Fruit fly (Drosophila melanogaster) whole organism, embryonic: Measurements from ENCODE around the gene Hsp83.

Experiments
- Adf1 ChIP-seq: fragments of 200-800 bp; sonication (Bioruptor generic); IDR thresholded peaks from 2 replicates; pipeline ENCODE4 v1.3.6; 2022; ENCODE audit warnings: missing biosample characterization, missing genetic modification characterization
- Atf-2 ChIP-seq: fragments of 200-800 bp; sonication (Bioruptor generic); optimal IDR thresholded peaks from 2 replicates; lab custom pipeline; 2016; ENCODE audit warnings: missing biosample characterization, missing genetic modification characterization
- BtbVII ChIP-seq: fragments of 200-800 bp; sonication (Bioruptor generic); optimal IDR thresholded peaks from 3 replicates; lab custom pipeline; 2017; ENCODE audit warnings: missing biosample characterization, mild to moderate bottlenecking, missing genetic modification characterization
- Bteb2 ChIP-seq: fragments of 200-800 bp; sonication (Bioruptor generic); optimal IDR thresholded peaks from 2 replicates; lab custom pipeline; 2016; ENCODE audit warnings: missing biosample characterization, missing genetic modification characterization
- CG10366 ChIP-seq: fragments of 200-800 bp; sonication (Bioruptor generic); IDR thresholded peaks from 2 replicates; pipeline ENCODE4 v1.3.6; 2022; ENCODE audit warnings: missing biosample characterization, missing genetic modification characterization
- CG1603 ChIP-seq: fragments of 200-800 bp; sonication (Bioruptor generic); optimal IDR thresholded peaks from 2 replicates; lab custom pipeline; 2019; ENCODE audit warnings: missing biosample characterization, mild to moderate bottlenecking, missing genetic modification characterization, moderate library complexity
- CG16813 ChIP-seq: fragments of 200-800 bp; sonication (Bioruptor generic); IDR thresholded peaks from 3 replicates; pipeline ENCODE4 v1.3.6; 2022; ENCODE audit warnings: missing biosample characterization, missing genetic modification characterization; ENCODE audit not compliant: partially characterized antibody
- CG18476 ChIP-seq: fragments of 200-800 bp; sonication (Bioruptor generic); optimal IDR thresholded peaks from 2 replicates; lab custom pipeline; 2016; ENCODE audit warnings: missing biosample characterization, mild to moderate bottlenecking, missing genetic modification characterization
- CG2678 ChIP-seq: fragments of 200-800 bp; sonication (Bioruptor generic); optimal IDR thresholded peaks from 3 replicates; lab custom pipeline; 2019; ENCODE audit warnings: missing biosample characterization, mild to moderate bottlenecking, missing genetic modification characterization, moderate library complexity
- CG6813 ChIP-seq: fragments of 200-800 bp; sonication (Bioruptor generic); optimal IDR thresholded peaks from 2 replicates; lab custom pipeline; 2017; ENCODE audit warnings: missing biosample characterization, missing genetic modification characterization, mild to moderate bottlenecking, moderate library complexity, missing genetic modification reagents
- CG7556 ChIP-seq: fragments of 200-800 bp; sonication (Bioruptor generic); optimal IDR thresholded peaks from 2 replicates; lab custom pipeline; 2017; ENCODE audit warnings: missing biosample characterization, mild to moderate bottlenecking, missing genetic modification characterization
- CG7745 ChIP-seq: fragments of 200-800 bp; sonication (Bioruptor generic); optimal IDR thresholded peaks from 2 replicates; lab custom pipeline; 2018; ENCODE audit warnings: missing biosample characterization, mild to moderate bottlenecking, missing genetic modification characterization, moderate library complexity
- CG7928 ChIP-seq: fragments of 200-800 bp; sonication (Bioruptor generic); optimal IDR thresholded peaks from 2 replicates; lab custom pipeline; 2017; ENCODE audit warnings: missing biosample characterization, mild to moderate bottlenecking, missing genetic modification characterization
- CG9727 ChIP-seq: fragments of 200-800 bp; sonication (Bioruptor generic); optimal IDR thresholded peaks from 3 replicates; lab custom pipeline; 2017; ENCODE audit warnings: missing biosample characterization, mild to moderate bottlenecking, missing genetic modification characterization
- CTCF ChIP-seq: fragments of 200-800 bp; sonication (Bioruptor generic); optimal IDR thresholded peaks from 2 replicates; lab custom pipeline; 2017; ENCODE audit warnings: missing biosample characterization, mild to moderate bottlenecking, missing genetic modification characterization, moderate library complexity
- Camta ChIP-seq: fragments of 200-800 bp; sonication (Bioruptor generic); optimal IDR thresholded peaks from 2 replicates; lab custom pipeline; 2016; ENCODE audit warnings: missing biosample characterization, missing genetic modification characterization
- D19B ChIP-seq: fragments of 200-800 bp; sonication (Bioruptor generic); optimal IDR thresholded peaks from 2 replicates; lab custom pipeline; 2017; ENCODE audit warnings: missing biosample characterization, mild to moderate bottlenecking, missing genetic modification characterization
- E2f1 ChIP-seq: fragments of 200-800 bp; sonication (Bioruptor generic); IDR thresholded peaks from 2 replicates; pipeline ENCODE4 v1.3.6; 2022; ENCODE audit warnings: missing biosample characterization, missing genetic modification characterization
- GATAe ChIP-seq: fragments of 200-800 bp; sonication (Bioruptor generic); conservative IDR thresholded peaks from 2 replicates; pipeline ENCODE4 v1.3.6; 2022; ENCODE audit warnings: missing biosample characterization, missing genetic modification characterization
- HLH4C ChIP-seq: fragments of 200-800 bp; sonication (Bioruptor generic); IDR thresholded peaks from 3 replicates; pipeline ENCODE4 v1.3.6; 2022; ENCODE audit warnings: missing biosample characterization, missing genetic modification characterization; ENCODE audit not compliant: partially characterized antibody
- HLH54F ChIP-seq: fragments of 200-800 bp; sonication (Bioruptor generic); optimal IDR thresholded peaks from 3 replicates; lab custom pipeline; 2016; ENCODE audit warnings: missing biosample characterization, missing genetic modification characterization
- Kr ChIP-seq: fragments of 200-800 bp; sonication (Bioruptor generic); optimal IDR thresholded peaks from 2 replicates; lab custom pipeline; 2017; ENCODE audit warnings: missing biosample characterization, mild to moderate bottlenecking, missing genetic modification characterization
- Sox100B ChIP-seq: fragments of 200-800 bp; sonication (Bioruptor generic); optimal IDR thresholded peaks from 3 replicates; lab custom pipeline; 2018; ENCODE audit warnings: missing biosample characterization, mild to moderate bottlenecking, missing genetic modification characterization
- Ssrp ChIP-seq: fragments of 200-800 bp; sonication (Bioruptor generic); optimal IDR thresholded peaks from 2 replicates; lab custom pipeline; 2018; ENCODE audit warnings: missing biosample characterization, mild to moderate bottlenecking, missing genetic modification characterization, moderate library complexity
- ab ChIP-seq: fragments of 200-800 bp; sonication (Bioruptor generic); optimal IDR thresholded peaks from 2 replicates; lab custom pipeline; 2016; ENCODE audit warnings: missing biosample characterization, missing genetic modification characterization
- amos ChIP-seq: fragments of 200-800 bp; sonication (Bioruptor generic); IDR thresholded peaks from 2 replicates; pipeline ENCODE4 v1.3.6; 2022; ENCODE audit warnings: missing biosample characterization, missing genetic modification characterization; ENCODE audit not compliant: partially characterized antibody
- ase ChIP-seq: fragments of 200-800 bp; sonication (Bioruptor generic); IDR thresholded peaks from 3 replicates; pipeline ENCODE4 v1.3.6; 2022; ENCODE audit warnings: missing biosample characterization, missing genetic modification characterization
- az2 ChIP-seq: fragments of 200-800 bp; sonication (Bioruptor generic); optimal IDR thresholded peaks from 3 replicates; lab custom pipeline; 2016; ENCODE audit warnings: missing biosample characterization, missing genetic modification characterization
- bab2 ChIP-seq: fragments of 200-800 bp; sonication (Bioruptor generic); optimal IDR thresholded peaks from 2 replicates; lab custom pipeline; 2016; ENCODE audit warnings: missing biosample characterization, missing genetic modification characterization
- cato ChIP-seq: fragments of 200-800 bp; sonication (Bioruptor generic); optimal IDR thresholded peaks from 2 replicates; lab custom pipeline; 2016; ENCODE audit warnings: missing biosample characterization, missing genetic modification characterization, borderline replicate concordance
- caup ChIP-seq: fragments of 200-800 bp; sonication (Bioruptor generic); optimal IDR thresholded peaks from 3 replicates; lab custom pipeline; 2017; ENCODE audit warnings: missing biosample characterization, mild to moderate bottlenecking, missing genetic modification characterization, moderate library complexity; ENCODE audit not compliant: severe bottlenecking
- chn ChIP-seq: fragments of 200-800 bp; sonication (Bioruptor generic); optimal IDR thresholded peaks from 2 replicates; lab custom pipeline; 2016; ENCODE audit warnings: missing biosample characterization, missing genetic modification characterization
- gfzf ChIP-seq: fragments of 200-800 bp; sonication (Bioruptor generic); optimal IDR thresholded peaks from 2 replicates; lab custom pipeline; 2016; ENCODE audit warnings: missing biosample characterization, mild to moderate bottlenecking, missing genetic modification characterization, moderate library complexity
- inv ChIP-seq: fragments of 200-800 bp; sonication (Bioruptor generic); IDR thresholded peaks from 2 replicates; pipeline ENCODE4 v1.3.6; 2022; ENCODE audit warnings: missing biosample characterization, missing genetic modification characterization; ENCODE audit not compliant: partially characterized antibody
- jigr1 ChIP-seq: fragments of 200-800 bp; sonication (Bioruptor generic); IDR thresholded peaks from 3 replicates; pipeline ENCODE4 v1.3.6; 2022; ENCODE audit warnings: missing biosample characterization, missing genetic modification characterization
- lmd ChIP-seq: fragments of 200-800 bp; sonication (Bioruptor generic); IDR thresholded peaks from 2 replicates; pipeline ENCODE4 v1.3.6; 2022; ENCODE audit warnings: missing biosample characterization, missing genetic modification characterization
- lola ChIP-seq, 3 experiments: fragments of >200 bp in 2 of 3; fragments of 200-800 bp in 1 of 3; sonication (Bioruptor generic) in 1 of 3; optimal IDR thresholded peaks; 2 replicates each; lab custom pipeline; 2017 to 2019; ENCODE audit warnings: missing biosample characterization in 3 of 3, missing genetic modification characterization in 3 of 3, mild to moderate bottlenecking in 1 of 3, moderate library complexity in 1 of 3
- mam ChIP-seq: fragments of 200-800 bp; sonication (Bioruptor generic); optimal IDR thresholded peaks from 3 replicates; lab custom pipeline; 2016; ENCODE audit warnings: missing biosample characterization, missing genetic modification characterization
- nau ChIP-seq: fragments of 200-800 bp; sonication (Bioruptor generic); optimal IDR thresholded peaks from 3 replicates; lab custom pipeline; 2017; ENCODE audit warnings: missing biosample characterization, mild to moderate bottlenecking, missing genetic modification characterization, missing genetic modification reagents
- psq ChIP-seq: fragments of 200-800 bp; sonication (Bioruptor generic); optimal IDR thresholded peaks from 2 replicates; lab custom pipeline; 2017; ENCODE audit warnings: missing biosample characterization, missing genetic modification characterization
- shn ChIP-seq: fragments of 200-800 bp; sonication (Bioruptor generic); optimal IDR thresholded peaks from 3 replicates; lab custom pipeline; 2016; ENCODE audit warnings: missing biosample characterization, missing genetic modification characterization
- slp2 ChIP-seq: fragments of 200-800 bp; sonication (Bioruptor generic); optimal IDR thresholded peaks from 2 replicates; lab custom pipeline; 2016; ENCODE audit warnings: missing biosample characterization, missing genetic modification characterization
- sob ChIP-seq: fragments of 200-800 bp; sonication (Bioruptor generic); IDR thresholded peaks from 2 replicates; pipeline ENCODE4 v1.3.6; 2022; ENCODE audit warnings: missing biosample characterization, missing genetic modification characterization
- tgo ChIP-seq: fragments of 200-800 bp; sonication (Bioruptor generic); IDR thresholded peaks from 3 replicates; pipeline ENCODE4 v1.3.6; 2022; ENCODE audit warnings: missing biosample characterization, missing genetic modification characterization
- trh ChIP-seq: fragments of 200-800 bp; sonication (Bioruptor generic); optimal IDR thresholded peaks from 2 replicates; lab custom pipeline; 2016; ENCODE audit warnings: missing biosample characterization, missing genetic modification characterization
- twi ChIP-seq: fragments of 200-800 bp; optimal IDR thresholded peaks from 2 replicates; lab custom pipeline; 2019; ENCODE audit warnings: missing biosample characterization, mild to moderate bottlenecking, missing genetic modification characterization, moderate library complexity
- vfl ChIP-seq: fragments of 200-800 bp; sonication (Bioruptor generic); optimal IDR thresholded peaks from 2 replicates; lab custom pipeline; 2016; ENCODE audit warnings: missing biosample characterization, missing genetic modification characterization
- wdn ChIP-seq: fragments of 200-800 bp; sonication (Bioruptor generic); IDR thresholded peaks from 2 replicates; pipeline ENCODE4 v1.3.6; 2022; ENCODE audit warnings: missing biosample characterization, missing genetic modification characterization

Gene Hsp83

dm6 chr3L:3148125-3149059, 44.4 kb upstream of the Hsp83 start, which contains the start of the genes Usp5 and BtbVII:
Usp5 (minus strand) TSS chr3L:3148358.
BtbVII (plus strand) TSS chr3L:3148646.
- TF ChIP-seq E2f1 (GFP tag; lab: Robert Waterston, UW), result peak; percentile 49; the same call in 1 of the 2 replicates
- TF ChIP-seq CG7928 (GFP tag; lab: Kevin White, UChicago), result no peak
- TF ChIP-seq Adf1, result peak; percentile 48; the same call in 1 of the 2 replicates
- TF ChIP-seq CG16813 (GFP tag; lab: Robert Waterston, UW), result peak; percentile 95
- TF ChIP-seq bab2, result peak; percentile 56
- TF ChIP-seq tgo (GFP tag; lab: Robert Waterston, UW), result peak; percentile 60; the same call in 1 of the 3 replicates
- TF ChIP-seq vfl, result peak; percentile 51
- TF ChIP-seq Kr, result no peak
- peak; percentile 13 for TF ChIP-seq BtbVII (GFP tag; lab: Kevin White, UChicago)
- no peak for TF ChIP-seq Sox100B (GFP tag; lab: Kevin White, UChicago)
- peak; percentile 65 for TF ChIP-seq CG9727
- no peak for TF ChIP-seq CG7556 (GFP tag; lab: Kevin White, UChicago)
- no peak for TF ChIP-seq CTCF (GFP tag; lab: Kevin White, UChicago)
- TF ChIP-seq Atf-2, result peak; percentile 10
- TF ChIP-seq chn, result peak; percentile 87
- no peak for TF ChIP-seq ab (GFP tag; lab: Kevin White, UChicago)
- TF ChIP-seq Camta (GFP tag; lab: Kevin White, UChicago), result peak; percentile 43
- no peak for TF ChIP-seq psq (GFP tag; lab: Kevin White, UChicago)
- peak; percentile 57 for TF ChIP-seq Bteb2 (GFP tag; lab: Kevin White, UChicago)
- TF ChIP-seq lmd (GFP tag; lab: Robert Waterston, UW), result peak; percentile 45; the same call in 1 of the 2 replicates
- TF ChIP-seq trh, result no peak
- peak; percentile 73 for TF ChIP-seq HLH54F (GFP tag; lab: Kevin White, UChicago)
- TF ChIP-seq CG1603, result peak; percentile 83
- peak; percentile 64 for TF ChIP-seq az2
- TF ChIP-seq sob (GFP tag; lab: Robert Waterston, UW), result peak; percentile 47
- TF ChIP-seq HLH4C (GFP tag; lab: Robert Waterston, UW), result peak; percentile 93
- TF ChIP-seq nau (GFP tag; lab: Kevin White, UChicago), result no peak
- TF ChIP-seq CG2678 (tag; lab: Kevin White, UChicago), result peak; percentile 39
- peak; percentile 78 for TF ChIP-seq gfzf (GFP tag; lab: Kevin White, UChicago)
- TF ChIP-seq lola (GFP tag; optimal IDR thresholded peaks at IDR 0.05; lab: Kevin White, UChicago), result peak in 1 of 3 experiments; percentile 55
- TF ChIP-seq caup (GFP tag; lab: Kevin White, UChicago), result peak; percentile 34
- no peak; the same call in 2 of the 3 replicates for TF ChIP-seq ase (GFP tag; lab: Robert Waterston, UW)
- peak; percentile 28 for TF ChIP-seq Ssrp (tag; lab: Kevin White, UChicago)
- peak; percentile 90 for TF ChIP-seq amos
- peak; percentile 94 for TF ChIP-seq inv (GFP tag; lab: Robert Waterston, UW)
- peak; percentile 18 for TF ChIP-seq twi (tag; lab: Kevin White, UChicago)
- peak; percentile 9 for TF ChIP-seq CG18476
- peak; percentile 75 for TF ChIP-seq mam (GFP tag; lab: Kevin White, UChicago)
- peak; percentile 27 for TF ChIP-seq cato
- TF ChIP-seq wdn (GFP tag; lab: Robert Waterston, UW), result 0 out of 2 replicates have a peak, but pooled peaks have one; percentile 16
- TF ChIP-seq CG6813 (GFP tag; lab: Kevin White, UChicago), result no peak
- TF ChIP-seq CG7745 (tag; lab: Kevin White, UChicago), result no peak
- TF ChIP-seq slp2 (GFP tag; lab: Kevin White, UChicago), result peak; percentile 33
- no peak for TF ChIP-seq GATAe
- no peak for TF ChIP-seq D19B (GFP tag; lab: Kevin White, UChicago)
- no peak for TF ChIP-seq jigr1 (GFP tag; lab: Robert Waterston, UW)
- peak; percentile 50 for TF ChIP-seq CG10366 (GFP tag; lab: Robert Waterston, UW)
- TF ChIP-seq shn (GFP tag; lab: Kevin White, UChicago), result peak; percentile 74
